Worm (Caenorhabditis elegans) whole organism, L3 larva: Measurements from ENCODE around the gene bub-3.

Source experiments
- ZK546.5 ChIP-seq: sonication (generic microtip); optimal IDR thresholded peaks from 2 replicates; lab custom pipeline; 2017; ENCODE audit warnings: missing biosample characterization, missing genetic modification characterization
- ceh-16 ChIP-seq: sonication (generic microtip); optimal IDR thresholded peaks from 2 replicates; lab custom pipeline; 2017; ENCODE audit warnings: missing biosample characterization, missing genetic modification characterization
- fkh-10 ChIP-seq: sonication (generic microtip); optimal IDR thresholded peaks from 2 replicates; lab custom pipeline; 2017; ENCODE audit warnings: missing biosample characterization, missing genetic modification reagents, missing genetic modification characterization
- lin-15B ChIP-seq: fragments of 150-350 bp; optimal IDR thresholded peaks from 2 replicates; lab custom pipeline; 2014; ENCODE audit warnings: missing biosample characterization, missing genetic modification characterization
- nhr-28 ChIP-seq: fragments of 150-350 bp; optimal IDR thresholded peaks from 2 replicates; lab custom pipeline; 2014; ENCODE audit warnings: missing biosample characterization, missing genetic modification characterization
- pqm-1 ChIP-seq: fragments of 150-350 bp; optimal IDR thresholded peaks from 2 replicates; lab custom pipeline; 2017; ENCODE audit warnings: missing biosample characterization, missing genetic modification characterization, inconsistent platforms
- snpc-4 ChIP-seq: fragments of 150-350 bp; optimal IDR thresholded peaks from 2 replicates; lab custom pipeline; 2014; ENCODE audit warnings: missing biosample characterization, missing genetic modification characterization

ce11 chrII:13739423-13739822 is 13.6 kb downstream of the bub-3 start:
- TF ChIP-seq fkh-10 (no peak), pqm-1 (tag; lab: Kevin White, UChicago) (no peak), ZK546.5 (no peak), snpc-4 (tag; lab: Kevin White, UChicago) (no peak), lin-15B (tag; lab: Kevin White, UChicago) (no peak), nhr-28 (tag; lab: Kevin White, UChicago) (no peak), ceh-16 (tag; lab: Kevin White, UChicago) (no peak)
